In genomic region chr2L:847988-848622, dm6 we compare ENCODE assay signal across 3 fruit fly cellular contexts.
TF ChIP-seq lines count a peak whose summit lies in the region.

No protein-coding gene starts in this region.

TF ChIP-seq in whole organism, embryonic, 481 proteins besides CTCF, POLR2A, EP300 and RAD21 (continued from another document):
- no peak for TF ChIP-seq org-1 (GFP tag; optimal IDR thresholded peaks at IDR 0.05; lab: Kevin White, UChicago)

TF ChIP-seq in whole organism, prepupa, 60 proteins besides CTCF, POLR2A, EP300 and RAD21 (continued from another document):
- TF ChIP-seq salr (GFP tag; optimal IDR thresholded peaks at IDR 0.05; lab: Kevin White, UChicago) (peak in 1 of 2 experiments; percentile 45), CG9139 (GFP tag; optimal IDR thresholded peaks at IDR 0.05; lab: Kevin White, UChicago) (peak; percentile 16), CG15336 (GFP tag; IDR thresholded peaks at IDR 0.05; lab: Robert Waterston, UW) (0 out of 2 replicates have a peak, but pooled peaks have one; percentile 43), Smox (GFP tag; optimal IDR thresholded peaks at IDR 0.05; lab: Kevin White, UChicago) (peak; percentile 82), Hr38 (GFP tag; optimal IDR thresholded peaks at IDR 0.05; lab: Kevin White, UChicago) (no peak), CG10669 (GFP tag; optimal IDR thresholded peaks at IDR 0.05; lab: Kevin White, UChicago) (peak; percentile 73), CG6276 (GFP tag; optimal IDR thresholded peaks at IDR 0.05; lab: Kevin White, UChicago) (peak; percentile 6), CG11294 (GFP tag; IDR thresholded peaks at IDR 0.05; lab: Robert Waterston, UW) (no peak), pdm3 (GFP tag; optimal IDR thresholded peaks at IDR 0.05; lab: Kevin White, UChicago) (peak; percentile 79), CG6792 (GFP tag; optimal IDR thresholded peaks at IDR 0.05; lab: Kevin White, UChicago) (peak; percentile 82), vri (GFP tag; optimal IDR thresholded peaks at IDR 0.05; lab: Kevin White, UChicago) (peak; percentile 88), lz (GFP tag; optimal IDR thresholded peaks at IDR 0.05; lab: Kevin White, UChicago) (peak; percentile 88), CG7368 (GFP tag; optimal IDR thresholded peaks at IDR 0.05; lab: Kevin White, UChicago) (peak; percentile 80), svp (GFP tag; lab: Kevin White, UChicago) (peak; percentile 90), Eip78C (GFP tag; lab: Kevin White, UChicago) (peak; percentile 91), fd59A (GFP tag; optimal IDR thresholded peaks at IDR 0.05; lab: Kevin White, UChicago) (peak; percentile 59), Gug (GFP tag; IDR thresholded peaks at IDR 0.05; lab: Robert Waterston, UW) (peak; percentile 36; the same call in 1 of the 2 replicates), cyc (GFP tag; optimal IDR thresholded peaks at IDR 0.05; lab: Kevin White, UChicago) (peak; percentile 88), CG6808 (GFP tag; optimal IDR thresholded peaks at IDR 0.05; lab: Kevin White, UChicago) (peak; percentile 72), CG8119 (GFP tag; IDR thresholded peaks at IDR 0.05; lab: Robert Waterston, UW) (no peak), topi (GFP tag; optimal IDR thresholded peaks at IDR 0.05; lab: Kevin White, UChicago) (peak; percentile 86), Eip93F (GFP tag; optimal IDR thresholded peaks at IDR 0.05; lab: Kevin White, UChicago) (peak; percentile 83), CG8632 (GFP tag; optimal IDR thresholded peaks at IDR 0.05; lab: Kevin White, UChicago) (peak; percentile 79), CG34406 (GFP tag; optimal IDR thresholded peaks at IDR 0.05; lab: Kevin White, UChicago) (peak; percentile 71), net (GFP tag; optimal IDR thresholded peaks at IDR 0.05; lab: Kevin White, UChicago) (peak; percentile 64), CG16779 (tag; optimal IDR thresholded peaks at IDR 0.05; lab: Kevin White, UChicago) (peak; percentile 31), fd85E (GFP tag; optimal IDR thresholded peaks at IDR 0.05; lab: Kevin White, UChicago) (peak; percentile 62), Sox14 (GFP tag; optimal IDR thresholded peaks at IDR 0.05; lab: Kevin White, UChicago) (peak; percentile 83), dac (GFP tag; optimal IDR thresholded peaks at IDR 0.05; lab: Kevin White, UChicago) (peak; percentile 40), eg (GFP tag; IDR thresholded peaks at IDR 0.05; lab: Robert Waterston, UW) (peak; percentile 43; the same call in 2 of the 3 replicates), CG10631 (GFP tag; optimal IDR thresholded peaks at IDR 0.05; lab: Kevin White, UChicago) (peak; percentile 81), fkh (GFP tag; optimal IDR thresholded peaks at IDR 0.05; lab: Kevin White, UChicago) (no peak), Blimp-1 (GFP tag; optimal IDR thresholded peaks at IDR 0.05; lab: Kevin White, UChicago) (peak; percentile 63), CG3919 (GFP tag; optimal IDR thresholded peaks at IDR 0.05; lab: Kevin White, UChicago) (peak; percentile 87), CG6163 (GFP tag; IDR thresholded peaks at IDR 0.05; lab: Robert Waterston, UW) (peak; percentile 87), CG32006 (GFP tag; optimal IDR thresholded peaks at IDR 0.05; lab: Kevin White, UChicago) (peak; percentile 54), Sox102F (GFP tag; optimal IDR thresholded peaks at IDR 0.05; lab: Kevin White, UChicago) (peak; percentile 91)

TF ChIP-seq in whole organism, wandering third instar larva, 38 proteins besides CTCF, POLR2A, EP300 and RAD21 (continued from another document):
- no peak for TF ChIP-seq Hr78 (GFP tag; optimal IDR thresholded peaks at IDR 0.05; lab: Kevin White, UChicago)
- TF ChIP-seq fru (GFP tag; optimal IDR thresholded peaks at IDR 0.05; lab: Kevin White, UChicago), result peak; percentile 89
- TF ChIP-seq sv (GFP tag; optimal IDR thresholded peaks at IDR 0.05; lab: Kevin White, UChicago), result no peak
- TF ChIP-seq Jra (GFP tag; optimal IDR thresholded peaks at IDR 0.05; lab: Kevin White, UChicago), result peak; percentile 83
- TF ChIP-seq CrebA (GFP tag; optimal IDR thresholded peaks at IDR 0.05; lab: Kevin White, UChicago; ENCODE audit: borderline replicate concordance), result no peak
- no peak for TF ChIP-seq Vsx2 (GFP tag; optimal IDR thresholded peaks at IDR 0.05; lab: Kevin White, UChicago; ENCODE audit: partially characterized antibody)
- TF ChIP-seq Mio (GFP tag; optimal IDR thresholded peaks at IDR 0.05; lab: Kevin White, UChicago), result peak; percentile 13
